Fruit fly (Drosophila melanogaster) whole organism, adult: ENCODE data around the gene CG46026.

Experiments used
- CG11617 ChIP-seq: fragments of 200-800 bp; sonication (Bioruptor generic); optimal IDR thresholded peaks from 2 replicates; lab custom pipeline; 2017; ENCODE audit warnings: mild to moderate bottlenecking, missing biosample characterization, missing genetic modification reagents, missing genetic modification characterization
- CG12768 ChIP-seq: fragments of 200-800 bp; sonication (Bioruptor generic); optimal IDR thresholded peaks from 2 replicates; lab custom pipeline; 2017; ENCODE audit warnings: missing biosample characterization, missing genetic modification characterization, mild to moderate bottlenecking, moderate library complexity, missing genetic modification reagents
- CG14711 ChIP-seq: fragments of 200-800 bp; sonication (Bioruptor generic); optimal IDR thresholded peaks from 2 replicates; lab custom pipeline; 2018; ENCODE audit warnings: missing biosample characterization, mild to moderate bottlenecking, missing genetic modification characterization, moderate library complexity
- CG1620 ChIP-seq: fragments of 200-800 bp; sonication (Bioruptor generic); optimal IDR thresholded peaks from 2 replicates; lab custom pipeline; 2016; ENCODE audit warnings: missing biosample characterization, missing genetic modification characterization
- CG33017 ChIP-seq: fragments of 200-800 bp; sonication (Bioruptor generic); optimal IDR thresholded peaks from 2 replicates; lab custom pipeline; 2018; ENCODE audit warnings: missing biosample characterization, mild to moderate bottlenecking, missing genetic modification characterization, moderate library complexity
- CG5204 ChIP-seq: fragments of 200-800 bp; sonication (Bioruptor generic); optimal IDR thresholded peaks from 2 replicates; lab custom pipeline; 2016; ENCODE audit warnings: missing biosample characterization, missing genetic modification characterization
- CG7045 ChIP-seq: fragments of 200-800 bp; sonication (Bioruptor generic); optimal IDR thresholded peaks from 2 replicates; lab custom pipeline; 2017; ENCODE audit warnings: missing biosample characterization, mild to moderate bottlenecking, missing genetic modification characterization
- CG7101 ChIP-seq: fragments of 200-800 bp; sonication (Bioruptor generic); optimal IDR thresholded peaks from 2 replicates; lab custom pipeline; 2018; ENCODE audit warnings: missing biosample characterization, mild to moderate bottlenecking, missing genetic modification characterization, moderate library complexity
- Clk ChIP-seq: fragments of 200-800 bp; sonication (Bioruptor generic); optimal IDR thresholded peaks from 2 replicates; lab custom pipeline; 2017; ENCODE audit warnings: missing biosample characterization, missing genetic modification characterization
- Crg-1 ChIP-seq: fragments of 200-800 bp; sonication (Bioruptor generic); optimal IDR thresholded peaks from 2 replicates; lab custom pipeline; 2016; ENCODE audit warnings: missing biosample characterization, missing genetic modification characterization
- Hr96 ChIP-seq: fragments of 200-800 bp; sonication (Bioruptor generic); optimal IDR thresholded peaks from 2 replicates; lab custom pipeline; 2016; ENCODE audit warnings: missing biosample characterization, missing genetic modification characterization
- Mnt ChIP-seq: fragments of 200-800 bp; sonication (Bioruptor generic); optimal IDR thresholded peaks from 2 replicates; lab custom pipeline; 2016; ENCODE audit warnings: missing biosample characterization, mild to moderate bottlenecking, missing genetic modification characterization
- bab1 ChIP-seq: fragments of 200-800 bp; sonication (Bioruptor generic); optimal IDR thresholded peaks from 3 replicates; lab custom pipeline; 2019; ENCODE audit warnings: missing biosample characterization, mild to moderate bottlenecking, missing genetic modification characterization, moderate library complexity
- cic ChIP-seq: fragments of 200-800 bp; sonication (Bioruptor generic); optimal IDR thresholded peaks from 2 replicates; lab custom pipeline; 2017; ENCODE audit warnings: missing biosample characterization, mild to moderate bottlenecking, missing genetic modification characterization, moderate library complexity
- cnc ChIP-seq, 2 experiments: fragments of >200 bp; optimal IDR thresholded peaks; 2 replicates each; lab custom pipeline; 2017
- kay ChIP-seq: fragments of 200-800 bp; sonication (Bioruptor generic); peaks from one replicate; lab custom pipeline; 2016; ENCODE audit warnings: missing biosample characterization, missing genetic modification characterization, borderline replicate concordance
- ovo ChIP-seq: fragments of 200-800 bp; sonication (Bioruptor generic); optimal IDR thresholded peaks from 2 replicates; lab custom pipeline; 2016; ENCODE audit warnings: missing biosample characterization, missing genetic modification characterization
- pad ChIP-seq: fragments of 200-800 bp; sonication (Bioruptor generic); optimal IDR thresholded peaks from 3 replicates; lab custom pipeline; 2017; ENCODE audit warnings: missing biosample characterization, missing genetic modification characterization, mild to moderate bottlenecking, moderate library complexity, missing genetic modification reagents
- tj ChIP-seq: fragments of 200-800 bp; sonication (Bioruptor generic); optimal IDR thresholded peaks from 3 replicates; lab custom pipeline; 2017; ENCODE audit warnings: missing biosample characterization, mild to moderate bottlenecking, missing genetic modification characterization, moderate library complexity
- toe ChIP-seq: fragments of 200-800 bp; sonication (Bioruptor generic); optimal IDR thresholded peaks from 2 replicates; lab custom pipeline; 2016; ENCODE audit warnings: missing biosample characterization, missing genetic modification characterization

Gene CG46026

dm6 chr3R:6306584-6306983, at the start of gene CG46026:
Gene CG46026 (plus strand): TSS chr3R:6306884.
- no peak for TF ChIP-seq tj (GFP tag; lab: Kevin White, UChicago)
- no peak for TF ChIP-seq bab1 (GFP tag; lab: Kevin White, UChicago)

dm6 chr3R:6259837-6260236, 46.8 kb upstream of the CG46026 start, which contains the start of gene Osi9:
Gene Osi9 (plus strand): TSS chr3R:6260211.
- TF ChIP-seq bab1 (GFP tag; lab: Kevin White, UChicago) (no peak), CG7101 (tag; lab: Kevin White, UChicago) (no peak), toe (no peak), CG11617 (GFP tag; lab: Kevin White, UChicago) (no peak), kay (no peak), CG5204 (GFP tag; lab: Kevin White, UChicago) (no peak), tj (GFP tag; lab: Kevin White, UChicago) (no peak), CG1620 (GFP tag; lab: Kevin White, UChicago) (no peak), cic (GFP tag; lab: Kevin White, UChicago) (no peak), pad (GFP tag; lab: Kevin White, UChicago) (no peak), CG7045 (GFP tag; lab: Kevin White, UChicago) (no peak), Crg-1 (GFP tag; lab: Kevin White, UChicago) (no peak), Hr96 (GFP tag; lab: Kevin White, UChicago) (no peak), CG33017 (tag; lab: Kevin White, UChicago) (no peak)

- TF ChIP-seq Mnt (GFP tag; lab: Kevin White, UChicago): no peak
- TF ChIP-seq Crg-1 (GFP tag; lab: Kevin White, UChicago): no peak
- no peak for TF ChIP-seq toe
- TF ChIP-seq kay: no peak
- TF ChIP-seq CG33017 (tag; lab: Kevin White, UChicago): no peak
- no peak for TF ChIP-seq CG11617 (GFP tag; lab: Kevin White, UChicago)
- no peak for TF ChIP-seq cnc (optimal IDR thresholded peaks at IDR 0.05; lab: Kevin White, UChicago)
- TF ChIP-seq CG5204 (GFP tag; lab: Kevin White, UChicago): no peak
- no peak for TF ChIP-seq ovo (GFP tag; lab: Kevin White, UChicago)
- no peak for TF ChIP-seq CG7101 (tag; lab: Kevin White, UChicago)
- no peak for TF ChIP-seq Clk (GFP tag; lab: Kevin White, UChicago)
- no peak for TF ChIP-seq CG12768
- TF ChIP-seq bab1 (GFP tag; lab: Kevin White, UChicago): no peak
- no peak for TF ChIP-seq cic (GFP tag; lab: Kevin White, UChicago)
- no peak for TF ChIP-seq CG7045 (GFP tag; lab: Kevin White, UChicago)
- TF ChIP-seq pad (GFP tag; lab: Kevin White, UChicago): no peak
- no peak for TF ChIP-seq tj (GFP tag; lab: Kevin White, UChicago)
- TF ChIP-seq CG1620 (GFP tag; lab: Kevin White, UChicago): no peak
These were observed 43.0 kb upstream of the CG46026 start, which contains the start of gene Osi10a for dm6 chr3R:6263658-6264057. Gene Osi10a (plus strand): TSS chr3R:6263958.

- no peak for TF ChIP-seq Crg-1 (GFP tag; lab: Kevin White, UChicago)
- no peak for TF ChIP-seq kay
- no peak for TF ChIP-seq CG1620 (GFP tag; lab: Kevin White, UChicago)
- TF ChIP-seq Hr96 (GFP tag; lab: Kevin White, UChicago): no peak
- no peak for TF ChIP-seq pad (GFP tag; lab: Kevin White, UChicago)
- TF ChIP-seq tj (GFP tag; lab: Kevin White, UChicago): no peak
- TF ChIP-seq Mnt (GFP tag; lab: Kevin White, UChicago): no peak
- TF ChIP-seq cic (GFP tag; lab: Kevin White, UChicago): no peak
- no peak for TF ChIP-seq Clk (GFP tag; lab: Kevin White, UChicago)
- no peak for TF ChIP-seq CG5204 (GFP tag; lab: Kevin White, UChicago)
- no peak for TF ChIP-seq toe
- TF ChIP-seq bab1 (GFP tag; lab: Kevin White, UChicago): no peak
- no peak for TF ChIP-seq cnc (optimal IDR thresholded peaks at IDR 0.05; lab: Kevin White, UChicago)
- no peak for TF ChIP-seq CG7101 (tag; lab: Kevin White, UChicago)
- no peak for TF ChIP-seq CG14711 (tag; lab: Kevin White, UChicago)
These were observed 40.8 kb upstream of the CG46026 start, which contains the start of gene Osi10b for dm6 chr3R:6265890-6266289. Gene Osi10b (plus strand): TSS chr3R:6266190.

DNA sequence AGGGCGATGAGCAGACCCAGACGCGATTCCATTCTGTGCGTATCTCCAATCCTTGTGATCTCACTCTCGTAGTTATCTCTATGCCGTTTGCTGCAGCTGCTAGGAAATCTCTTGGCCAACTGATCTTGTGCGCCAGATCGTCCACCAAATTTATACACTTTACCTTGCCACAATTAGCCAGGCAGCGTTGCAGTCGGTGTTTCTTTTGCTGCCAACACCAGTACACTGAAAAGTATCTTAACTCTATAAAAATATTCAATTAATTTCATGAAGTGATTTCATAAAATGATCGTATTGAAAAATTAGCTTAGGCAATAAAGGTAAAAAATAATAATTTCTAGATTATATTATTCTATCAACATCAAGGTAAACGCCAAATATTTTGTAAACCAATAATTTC, 38.0 kb upstream of the CG46026 start, which contains the start of gene Osi11:
TSS of gene Osi11 (minus strand) at position 101 of the 400 bp plus-strand sequence.
- TF ChIP-seq kay (no peak), CG7045 (GFP tag; lab: Kevin White, UChicago) (no peak), CG1620 (GFP tag; lab: Kevin White, UChicago) (no peak), Clk (GFP tag; lab: Kevin White, UChicago) (no peak), Mnt (GFP tag; lab: Kevin White, UChicago) (no peak), pad (GFP tag; lab: Kevin White, UChicago) (no peak), ovo (GFP tag; lab: Kevin White, UChicago) (no peak), Hr96 (GFP tag; lab: Kevin White, UChicago) (no peak), bab1 (GFP tag; lab: Kevin White, UChicago) (no peak), cic (GFP tag; lab: Kevin White, UChicago) (no peak), CG14711 (tag; lab: Kevin White, UChicago) (no peak), tj (GFP tag; lab: Kevin White, UChicago) (no peak), CG33017 (tag; lab: Kevin White, UChicago) (no peak), cnc (optimal IDR thresholded peaks at IDR 0.05; lab: Kevin White, UChicago) (no peak)

DNA sequence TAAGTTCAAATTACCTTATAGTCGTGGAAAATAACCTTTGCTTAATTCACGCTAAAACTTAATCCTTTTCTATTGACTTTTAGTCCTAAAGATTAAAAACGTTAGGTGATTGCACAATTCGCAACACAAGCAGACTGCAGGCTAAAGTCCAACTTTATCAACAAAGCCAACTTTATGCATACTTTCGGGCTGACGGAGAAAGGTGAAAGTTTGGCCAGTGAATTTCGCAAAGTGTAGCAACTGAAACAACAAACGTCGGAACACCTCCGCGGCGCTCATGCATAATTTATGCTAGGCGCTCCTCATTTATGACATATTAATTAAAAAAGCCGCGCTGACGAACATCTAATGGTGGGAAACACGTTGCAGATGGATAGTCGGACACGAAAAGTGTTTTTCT, 36.7 kb upstream of the CG46026 start:
- TF ChIP-seq kay: no peak
- TF ChIP-seq CG33017 (tag; lab: Kevin White, UChicago): no peak
- no peak for TF ChIP-seq toe
- no peak for TF ChIP-seq CG14711 (tag; lab: Kevin White, UChicago)
- no peak for TF ChIP-seq Hr96 (GFP tag; lab: Kevin White, UChicago)
- TF ChIP-seq Clk (GFP tag; lab: Kevin White, UChicago): no peak
- no peak for TF ChIP-seq CG11617 (GFP tag; lab: Kevin White, UChicago)
- TF ChIP-seq Mnt (GFP tag; lab: Kevin White, UChicago): no peak
- no peak for TF ChIP-seq ovo (GFP tag; lab: Kevin White, UChicago)
- TF ChIP-seq CG7045 (GFP tag; lab: Kevin White, UChicago): no peak
- TF ChIP-seq CG12768: no peak
- no peak for TF ChIP-seq tj (GFP tag; lab: Kevin White, UChicago)
- no peak for TF ChIP-seq bab1 (GFP tag; lab: Kevin White, UChicago)
- no peak for TF ChIP-seq CG7101 (tag; lab: Kevin White, UChicago)
- no peak for TF ChIP-seq CG5204 (GFP tag; lab: Kevin White, UChicago)
